Comparison of ENCODE assay signal across 2 fruit fly cellular contexts in the genomic region with DNA sequence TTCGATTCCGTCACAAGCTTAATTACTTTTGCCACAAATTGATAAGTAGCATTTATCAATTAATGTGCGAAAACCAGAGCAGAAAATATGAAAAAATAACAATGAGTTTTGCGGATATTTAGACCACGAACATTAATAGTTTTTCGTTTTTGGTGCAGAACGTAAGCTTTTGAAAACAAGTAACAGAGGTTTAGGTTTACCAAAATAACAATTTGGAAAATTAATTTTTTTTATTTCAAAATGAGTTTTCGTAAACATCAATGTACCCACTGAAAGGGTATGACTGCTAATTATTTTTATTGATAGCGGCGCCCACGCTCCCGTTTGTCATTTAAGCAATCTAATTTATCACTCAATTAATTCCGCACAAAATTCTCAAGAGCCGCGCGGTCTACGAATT.
TF ChIP-seq lines count a peak whose summit lies in the region.

No protein-coding gene starts in this region.

- TF ChIP-seq CTCF in whole organism, embryonic (GFP tag; optimal IDR thresholded peaks at IDR 0.05; lab: Kevin White, UChicago) = no peak

TF ChIP-seq in whole organism, embryonic, 481 proteins besides CTCF, POLR2A, EP300 and RAD21 (continues in another document):
- TF ChIP-seq CG11695 (GFP tag; IDR thresholded peaks at IDR 0.05; lab: Robert Waterston, UW) (no peak), CG5953 (GFP tag; IDR thresholded peaks at IDR 0.05; lab: Robert Waterston, UW) (no peak), az2 (GFP tag; optimal IDR thresholded peaks at IDR 0.05; lab: Kevin White, UChicago) (no peak), Tbp (GFP tag; optimal IDR thresholded peaks at IDR 0.05; lab: Kevin White, UChicago) (no peak), cg (GFP tag; optimal IDR thresholded peaks at IDR 0.05; lab: Kevin White, UChicago) (no peak), Lhr (GFP tag; optimal IDR thresholded peaks at IDR 0.05; lab: Kevin White, UChicago) (no peak), Dp (GFP tag; optimal IDR thresholded peaks at IDR 0.05; lab: Kevin White, UChicago) (no peak), ap (GFP tag; IDR thresholded peaks at IDR 0.05; lab: Robert Waterston, UW) (no peak), ssp (GFP tag; IDR thresholded peaks at IDR 0.05; lab: Robert Waterston, UW) (no peak), CG8281 (tag; optimal IDR thresholded peaks at IDR 0.05; lab: Kevin White, UChicago) (no peak), tgo (GFP tag; IDR thresholded peaks at IDR 0.05; lab: Robert Waterston, UW) (no peak), grn (GFP tag; optimal IDR thresholded peaks at IDR 0.05; lab: Kevin White, UChicago) (no peak), twi (tag; optimal IDR thresholded peaks at IDR 0.05; lab: Kevin White, UChicago) (no peak), crp (GFP tag; optimal IDR thresholded peaks at IDR 0.05; lab: Kevin White, UChicago) (no peak), CG12299 (tag; optimal IDR thresholded peaks at IDR 0.05; lab: Kevin White, UChicago) (no peak), lola (GFP tag; optimal IDR thresholded peaks at IDR 0.05; lab: Kevin White, UChicago) (no peak), CG2120 (GFP tag; optimal IDR thresholded peaks at IDR 0.05; lab: Kevin White, UChicago) (peak; percentile 42), Sry-δ (GFP tag; optimal IDR thresholded peaks at IDR 0.05; lab: Kevin White, UChicago) (no peak), Jarid2 (GFP tag; optimal IDR thresholded peaks at IDR 0.05; lab: Kevin White, UChicago) (no peak), D (optimal IDR thresholded peaks at IDR 0.05; lab: Kevin White, UChicago) (no peak), D (GFP tag; optimal IDR thresholded peaks at IDR 0.05; lab: Kevin White, UChicago) (no peak), wor (GFP tag; IDR thresholded peaks at IDR 0.05; lab: Robert Waterston, UW) (no peak), lbe (GFP tag; optimal IDR thresholded peaks at IDR 0.05; lab: Kevin White, UChicago) (no peak), CG3407 (GFP tag; optimal IDR thresholded peaks at IDR 0.05; lab: Kevin White, UChicago) (no peak), emc (GFP tag; optimal IDR thresholded peaks at IDR 0.05; lab: Kevin White, UChicago) (no peak), lab (GFP tag; optimal IDR thresholded peaks at IDR 0.05; lab: Kevin White, UChicago) (peak; percentile 63), lilli (GFP tag; optimal IDR thresholded peaks at IDR 0.05; lab: Kevin White, UChicago) (no peak), gcm2 (GFP tag; optimal IDR thresholded peaks at IDR 0.05; lab: Kevin White, UChicago) (no peak), Fer1 (GFP tag; optimal IDR thresholded peaks at IDR 0.05; lab: Kevin White, UChicago) (no peak), corto (GFP tag; optimal IDR thresholded peaks at IDR 0.05; lab: Kevin White, UChicago) (no peak), CG9876 (GFP tag; optimal IDR thresholded peaks at IDR 0.05; lab: Kevin White, UChicago) (no peak), Hmx (GFP tag; optimal IDR thresholded peaks at IDR 0.05; lab: Kevin White, UChicago) (no peak), CG14441 (GFP tag; IDR thresholded peaks at IDR 0.05; lab: Robert Waterston, UW) (no peak), peb (GFP tag; IDR thresholded peaks at IDR 0.05; lab: Robert Waterston, UW) (no peak), D19B (GFP tag; optimal IDR thresholded peaks at IDR 0.05; lab: Kevin White, UChicago) (no peak), CG2712 (tag; optimal IDR thresholded peaks at IDR 0.05; lab: Kevin White, UChicago) (no peak), row (GFP tag; IDR thresholded peaks at IDR 0.05; lab: Robert Waterston, UW) (peak; percentile 45), BtbVII (GFP tag; optimal IDR thresholded peaks at IDR 0.05; lab: Kevin White, UChicago) (no peak), CG3281 (GFP tag; optimal IDR thresholded peaks at IDR 0.05; lab: Kevin White, UChicago) (peak; percentile 31), bsh (GFP tag; optimal IDR thresholded peaks at IDR 0.05; lab: Kevin White, UChicago) (no peak), pum (GFP tag; optimal IDR thresholded peaks at IDR 0.05; lab: Kevin White, UChicago) (no peak), CG1602 (GFP tag; optimal IDR thresholded peaks at IDR 0.05; lab: Kevin White, UChicago) (no peak), dimm (GFP tag; IDR thresholded peaks at IDR 0.05; lab: Robert Waterston, UW) (no peak), CG2875 (GFP tag; optimal IDR thresholded peaks at IDR 0.05; lab: Kevin White, UChicago) (no peak), bowl (GFP tag; IDR thresholded peaks at IDR 0.05; lab: Robert Waterston, UW) (no peak), CG9932 (GFP tag; IDR thresholded peaks at IDR 0.05; lab: Robert Waterston, UW) (0 out of 2 replicates have a peak, but pooled peaks have one; percentile 12), CG15011 (GFP tag; optimal IDR thresholded peaks at IDR 0.05; lab: Kevin White, UChicago) (no peak)

TF ChIP-seq in whole organism, wandering third instar larva, 38 proteins besides CTCF, POLR2A, EP300 and RAD21:
- TF ChIP-seq ey (GFP tag; optimal IDR thresholded peaks at IDR 0.05; lab: Kevin White, UChicago) = peak; percentile 9
- TF ChIP-seq CrebA (GFP tag; optimal IDR thresholded peaks at IDR 0.05; lab: Kevin White, UChicago; ENCODE audit: borderline replicate concordance) = no peak
- no peak for TF ChIP-seq Vsx2 (GFP tag; optimal IDR thresholded peaks at IDR 0.05; lab: Kevin White, UChicago; ENCODE audit: partially characterized antibody)
- no peak for TF ChIP-seq Abd-B (GFP tag; optimal IDR thresholded peaks at IDR 0.05; lab: Kevin White, UChicago)
- TF ChIP-seq dmrt93B (GFP tag; optimal IDR thresholded peaks at IDR 0.05; lab: Kevin White, UChicago) = no peak
- TF ChIP-seq Mio (GFP tag; optimal IDR thresholded peaks at IDR 0.05; lab: Kevin White, UChicago) = no peak
- TF ChIP-seq HLH106 (tag; optimal IDR thresholded peaks at IDR 0.05; lab: Kevin White, UChicago) = no peak
- TF ChIP-seq Jra (GFP tag; optimal IDR thresholded peaks at IDR 0.05; lab: Kevin White, UChicago) = no peak
- no peak for TF ChIP-seq Dfd (GFP tag; optimal IDR thresholded peaks at IDR 0.05; lab: Kevin White, UChicago)
- TF ChIP-seq sv (GFP tag; optimal IDR thresholded peaks at IDR 0.05; lab: Kevin White, UChicago) = no peak
- TF ChIP-seq woc (GFP tag; optimal IDR thresholded peaks at IDR 0.05; lab: Kevin White, UChicago) = no peak
- no peak for TF ChIP-seq GATAd (GFP tag; optimal IDR thresholded peaks at IDR 0.05; lab: Kevin White, UChicago)
- peak in 1 of 2 experiments; percentile 12 for TF ChIP-seq foxo (GFP tag; optimal IDR thresholded peaks at IDR 0.05; lab: Kevin White, UChicago)
- no peak for TF ChIP-seq Hr83 (GFP tag; optimal IDR thresholded peaks at IDR 0.05; lab: Kevin White, UChicago; ENCODE audit: poor library complexity, severe bottlenecking)
- no peak for TF ChIP-seq lola (GFP tag; optimal IDR thresholded peaks at IDR 0.05; lab: Kevin White, UChicago)
- TF ChIP-seq rgr (GFP tag; optimal IDR thresholded peaks at IDR 0.05; lab: Kevin White, UChicago) = peak; percentile 4
- TF ChIP-seq h (GFP tag; optimal IDR thresholded peaks at IDR 0.05; lab: Kevin White, UChicago) = peak; percentile 14
- no peak for TF ChIP-seq N (GFP tag; optimal IDR thresholded peaks at IDR 0.05; lab: Kevin White, UChicago)
- no peak for TF ChIP-seq Myc (optimal IDR thresholded peaks at IDR 0.05; lab: Kevin White, UChicago)
- no peak for TF ChIP-seq Dif (GFP tag; optimal IDR thresholded peaks at IDR 0.05; lab: Kevin White, UChicago; ENCODE audit: partially characterized antibody)
- TF ChIP-seq dl (GFP tag; optimal IDR thresholded peaks at IDR 0.05; lab: Kevin White, UChicago; ENCODE audit: insufficient read depth in 1 of 2, partially characterized antibody in 2 of 2) = no peak
- no peak for TF ChIP-seq psq (GFP tag; optimal IDR thresholded peaks at IDR 0.05; lab: Kevin White, UChicago)
- TF ChIP-seq jim (GFP tag; optimal IDR thresholded peaks at IDR 0.05; lab: Kevin White, UChicago) = no peak

Comparison
In these comparisons a context has a peak if more than half of its experiments do, and no peak if none do; other contexts are left out.
1. Of the 10 proteins assayed by ChIP-seq in both whole organism, embryonic and whole organism, wandering third instar larva: peak only in whole organism, embryonic: none; only in whole organism, wandering third instar larva: h; in both: none; in neither: 9.